Fruit fly (Drosophila melanogaster): Measurements from ENCODE around the gene mRpL2.

The mRpL2 gene

DNA sequence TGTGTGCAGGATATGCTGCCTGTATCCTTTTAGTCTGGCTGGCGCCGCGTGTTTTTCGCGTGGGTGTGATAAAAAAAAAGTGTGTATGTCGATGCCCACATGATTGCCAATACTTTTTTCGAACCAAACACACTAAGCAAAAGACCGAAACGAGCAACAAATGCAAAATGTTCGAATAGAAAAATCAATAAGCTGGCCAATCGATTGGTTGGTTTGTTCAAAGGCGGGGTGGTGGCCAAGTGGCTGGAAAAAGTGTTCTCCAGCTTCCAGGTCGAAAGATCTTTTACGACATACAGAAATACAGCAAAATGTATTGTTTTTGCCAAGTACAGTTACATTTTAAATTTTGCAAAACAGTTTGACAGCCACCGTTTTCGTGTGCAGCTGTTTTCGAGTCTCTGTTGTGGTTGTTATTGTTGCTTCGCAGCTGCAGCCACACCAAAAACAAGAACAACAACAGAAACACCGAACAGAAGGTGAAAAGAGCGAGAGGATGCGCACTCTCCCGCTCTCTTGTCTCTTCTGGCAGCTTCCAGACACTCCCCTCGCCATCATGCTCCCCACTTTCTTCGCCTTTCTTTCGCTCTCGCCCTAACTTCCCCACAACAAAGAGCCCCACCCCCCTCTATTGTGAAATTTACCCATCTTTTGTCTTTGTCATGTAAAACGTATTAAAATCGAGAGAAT is 3.1 kb downstream of the mRpL2 start (continued):
- TF ChIP-seq ato (GFP tag; IDR thresholded peaks at IDR 0.05; ENCODE audit: partially characterized antibody) (0 out of 2 replicates have a peak, but pooled peaks have one; percentile 37), CG12769 (tag; optimal IDR thresholded peaks at IDR 0.05) (peak; percentile 2), tna (GFP tag; IDR thresholded peaks at IDR 0.05; ENCODE audit: partially characterized antibody) (no peak), Trl (optimal IDR thresholded peaks at IDR 0.05) (peak; percentile 71 to 88), Trl (GFP tag; optimal IDR thresholded peaks at IDR 0.05) (no peak), Atf-2 (GFP tag; optimal IDR thresholded peaks at IDR 0.05) (no peak), MTF-1 (GFP tag; optimal IDR thresholded peaks at IDR 0.05; ENCODE audit: borderline replicate concordance) (no peak), Oaz (GFP tag; IDR thresholded peaks at IDR 0.05) (no peak), crp (GFP tag; optimal IDR thresholded peaks at IDR 0.05) (peak in 1 of 2 experiments; percentile 60), onecut (GFP tag; IDR thresholded peaks at IDR 0.05) (peak; percentile 92)

DNA sequence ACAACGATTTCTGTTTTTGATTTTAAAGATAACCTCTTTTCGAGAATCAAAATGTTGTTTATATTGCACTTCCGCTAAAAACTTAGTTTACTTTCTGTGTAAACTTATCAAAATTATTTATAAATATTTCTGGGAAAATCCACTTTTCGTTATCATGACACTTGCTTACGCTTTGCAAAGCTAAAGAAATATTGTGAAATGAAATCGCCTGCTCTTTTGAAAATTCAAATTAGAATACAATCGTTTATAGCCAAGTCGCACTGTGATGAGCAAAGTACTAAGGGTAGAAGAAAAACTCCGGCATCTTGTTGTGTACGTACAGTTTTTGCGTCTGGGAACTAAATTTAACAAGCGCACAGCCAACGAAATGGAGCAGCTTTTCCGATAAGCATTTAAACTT is 3.8 kb downstream of the mRpL2 start:
- TF ChIP-seq grau (tag; optimal IDR thresholded peaks at IDR 0.05) (peak; percentile 89), fd96Cb (tag; optimal IDR thresholded peaks at IDR 0.05) (peak; percentile 7), CG4424 (GFP tag; optimal IDR thresholded peaks at IDR 0.05) (peak; percentile 20), Ssrp (tag; optimal IDR thresholded peaks at IDR 0.05) (peak; percentile 11), Max (GFP tag; optimal IDR thresholded peaks at IDR 0.05) (no peak), BEAF-32 (GFP tag; optimal IDR thresholded peaks at IDR 0.05) (no peak), phol (tag; optimal IDR thresholded peaks at IDR 0.05) (peak; percentile 13), sug (tag; optimal IDR thresholded peaks at IDR 0.05) (no peak), CG3065 (GFP tag; optimal IDR thresholded peaks at IDR 0.05) (no peak), gsb-n (tag; optimal IDR thresholded peaks at IDR 0.05) (no peak), CG10654 (GFP tag; optimal IDR thresholded peaks at IDR 0.05) (no peak), CG10366 (GFP tag; IDR thresholded peaks at IDR 0.05) (no peak), CG2678 (tag; optimal IDR thresholded peaks at IDR 0.05) (peak; percentile 42), CG31441 (GFP tag; IDR thresholded peaks at IDR 0.05) (peak; percentile 32; the same call in 1 of the 2 replicates), CG12391 (tag; optimal IDR thresholded peaks at IDR 0.05) (peak; percentile 17), row (GFP tag; IDR thresholded peaks at IDR 0.05) (peak; percentile 19; the same call in 1 of the 3 replicates), Pdp1 (GFP tag; optimal IDR thresholded peaks at IDR 0.05) (peak in 1 of 2 experiments; percentile 2), Med (GFP tag) (peak; percentile 79), CG42726 (GFP tag; IDR thresholded peaks at IDR 0.05; ENCODE audit: partially characterized antibody) (no peak), Oli (tag; optimal IDR thresholded peaks at IDR 0.05) (peak; percentile 44), HLH3B (GFP tag; IDR thresholded peaks at IDR 0.05) (0 out of 2 replicates have a peak, but pooled peaks have one; percentile 21), Drgx (GFP tag; IDR thresholded peaks at IDR 0.05) (no peak), Six4 (GFP tag; optimal IDR thresholded peaks at IDR 0.05) (no peak), jing (GFP tag; optimal IDR thresholded peaks at IDR 0.05) (no peak), scrt (GFP tag; optimal IDR thresholded peaks at IDR 0.05) (no peak), CG3281 (GFP tag; optimal IDR thresholded peaks at IDR 0.05) (no peak), CG2116 (GFP tag; optimal IDR thresholded peaks at IDR 0.05) (no peak), CoRest (tag; optimal IDR thresholded peaks at IDR 0.05) (peak; percentile 13), lmd (GFP tag; IDR thresholded peaks at IDR 0.05) (0 out of 2 replicates have a peak, but pooled peaks have one; percentile 13), sens (GFP tag) (peak; percentile 83), Dek (tag; optimal IDR thresholded peaks at IDR 0.05) (no peak), CG18599 (GFP tag; optimal IDR thresholded peaks at IDR 0.05) (peak; percentile 1), Blimp-1 (GFP tag; optimal IDR thresholded peaks at IDR 0.05) (peak; percentile 16), CG13424 (tag; optimal IDR thresholded peaks at IDR 0.05) (peak; percentile 23), CG7839 (tag; optimal IDR thresholded peaks at IDR 0.05) (peak; percentile 17), twi (tag; optimal IDR thresholded peaks at IDR 0.05) (no peak), CG16779 (GFP tag; IDR thresholded peaks at IDR 0.05) (no peak), CG6765 (GFP tag; optimal IDR thresholded peaks at IDR 0.05) (no peak)

Data from whole organism, embryonic.